Worm (Caenorhabditis elegans) whole organism, late embryonic: ENCODE measurements around the gene str-177.

Experiments
- F13H6.1 ChIP-seq: sonication (generic microtip); optimal IDR thresholded peaks from 2 replicates; lab custom pipeline; 2016; ENCODE audit warnings: missing genetic modification characterization, missing compliant biosample characterization
- ama-1 ChIP-seq: fragments of 150-350 bp; optimal IDR thresholded peaks from 2 replicates; lab custom pipeline; 2014
- ceh-18 ChIP-seq: sonication (generic microtip); optimal IDR thresholded peaks from 2 replicates; lab custom pipeline; 2016; ENCODE audit warnings: missing genetic modification characterization, missing compliant biosample characterization
- ceh-2 ChIP-seq: sonication (generic microtip); optimal IDR thresholded peaks from 2 replicates; lab custom pipeline; 2016; ENCODE audit warnings: missing genotype, missing genetic modification characterization, missing compliant biosample characterization
- ceh-22 ChIP-seq: sonication (generic microtip); optimal IDR thresholded peaks from 2 replicates; lab custom pipeline; 2017; ENCODE audit warnings: missing biosample characterization, missing genetic modification characterization
- elt-4 ChIP-seq: sonication (generic microtip); optimal IDR thresholded peaks from 2 replicates; lab custom pipeline; 2016; ENCODE audit warnings: missing genetic modification characterization, missing compliant biosample characterization
- fkh-6 ChIP-seq: sonication (generic microtip); optimal IDR thresholded peaks from 2 replicates; lab custom pipeline; 2016; ENCODE audit warnings: missing genetic modification characterization, missing compliant biosample characterization
- npax-4 ChIP-seq: sonication (generic microtip); optimal IDR thresholded peaks from 2 replicates; lab custom pipeline; 2016; ENCODE audit warnings: missing genetic modification characterization, missing compliant biosample characterization
- rnt-1 ChIP-seq: sonication (generic microtip); optimal IDR thresholded peaks from 2 replicates; lab custom pipeline; 2016; ENCODE audit warnings: missing genetic modification characterization, missing compliant biosample characterization
- unc-55 ChIP-seq: sonication (generic microtip); optimal IDR thresholded peaks from 2 replicates; lab custom pipeline; 2017; ENCODE audit warnings: missing biosample characterization, missing genetic modification reagents, missing genetic modification characterization

The str-177 gene

DNA sequence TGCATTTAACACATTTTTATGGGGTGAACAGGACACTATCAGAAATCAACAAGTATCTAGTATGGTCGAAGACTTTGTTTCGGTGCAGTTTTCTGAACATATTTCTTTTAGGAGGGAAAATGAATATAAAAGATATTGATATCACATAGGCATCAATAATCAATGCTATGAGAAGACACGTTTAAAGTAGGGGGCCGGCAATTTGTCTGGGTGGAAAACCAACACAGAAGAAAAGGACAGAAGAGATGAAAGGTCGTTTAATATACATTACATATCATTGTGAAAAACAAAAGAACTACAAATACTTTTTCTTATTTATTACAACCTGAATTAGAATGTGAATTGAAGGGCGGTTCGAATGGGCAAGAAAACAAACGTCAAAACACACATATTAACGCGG is 46.4 kb downstream of the str-177 start:
- TF ChIP-seq npax-4 (tag; lab: Kevin White, UChicago) (no peak), F13H6.1 (tag; lab: Kevin White, UChicago) (no peak), rnt-1 (no peak), ceh-18 (tag; lab: Kevin White, UChicago) (no peak), ceh-2 (tag; lab: Kevin White, UChicago) (no peak), fkh-6 (no peak), ceh-22 (tag; lab: Kevin White, UChicago) (no peak), elt-4 (tag; lab: Kevin White, UChicago) (no peak)

DNA sequence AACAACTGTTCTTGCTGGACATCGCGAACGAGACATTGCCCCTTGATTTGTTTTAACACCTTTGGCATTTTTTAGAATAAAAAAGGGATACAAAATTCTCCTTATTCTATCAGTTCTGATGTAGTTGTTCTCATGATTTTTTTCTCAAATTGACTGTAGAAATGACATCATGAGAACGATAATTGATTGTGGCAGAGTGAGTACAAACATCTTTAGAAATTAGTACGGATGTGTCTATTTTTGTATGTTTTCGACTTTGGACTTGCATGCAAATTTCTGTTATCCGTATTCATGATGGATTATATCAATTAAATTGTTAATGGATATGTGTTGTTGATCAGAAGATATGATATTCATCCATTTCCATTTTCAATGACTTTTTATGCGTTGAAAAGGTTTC is 50.6 kb downstream of the str-177 start:
- TF ChIP-seq ama-1: no peak
- TF ChIP-seq ceh-2 (tag; lab: Kevin White, UChicago): no peak
- TF ChIP-seq unc-55 (GFP tag; lab: Kevin White, UChicago): no peak
- TF ChIP-seq, all 69 proteins: peak for 0
